Fruit fly (Drosophila melanogaster) whole organism, embryonic: ENCODE data around the gene chb.

Source experiments
- Awh ChIP-seq: fragments of 200-800 bp; sonication (Bioruptor generic); IDR thresholded peaks from 2 replicates; pipeline ENCODE4, ENCODE4 v1.3.6; 2022; ENCODE audit warnings: missing biosample characterization, missing genetic modification characterization
- Bdp1 ChIP-seq: fragments of 200-800 bp; sonication (Bioruptor generic); optimal IDR thresholded peaks from 3 replicates; lab custom pipeline; 2016; ENCODE audit warnings: missing biosample characterization, missing genetic modification characterization
- Bgb ChIP-seq: fragments of 200-800 bp; sonication (Bioruptor generic); IDR thresholded peaks from 2 replicates; pipeline ENCODE4 v1.3.6; 2022; ENCODE audit warnings: missing biosample characterization, missing genetic modification characterization; ENCODE audit not compliant: partially characterized antibody
- Bteb2 ChIP-seq: fragments of 200-800 bp; sonication (Bioruptor generic); optimal IDR thresholded peaks from 2 replicates; lab custom pipeline; 2016; ENCODE audit warnings: missing biosample characterization, missing genetic modification characterization
- CG10209 ChIP-seq: fragments of 200-800 bp; sonication (Bioruptor generic); optimal IDR thresholded peaks from 3 replicates; lab custom pipeline; 2017; ENCODE audit warnings: missing biosample characterization, mild to moderate bottlenecking, missing genetic modification characterization, missing genetic modification reagents
- CG10267 ChIP-seq: fragments of 200-800 bp; sonication (Bioruptor generic); optimal IDR thresholded peaks from 2 replicates; lab custom pipeline; 2018; ENCODE audit warnings: missing biosample characterization, mild to moderate bottlenecking, missing genetic modification characterization, moderate library complexity
- CG11247 ChIP-seq: fragments of 200-800 bp; sonication (Bioruptor generic); IDR thresholded peaks from 2 replicates; pipeline ENCODE4 v1.3.6; 2022; ENCODE audit warnings: missing biosample characterization, missing genetic modification characterization
- CG12104 ChIP-seq: fragments of 200-800 bp; sonication (Bioruptor generic); optimal IDR thresholded peaks from 3 replicates; lab custom pipeline; 2016; ENCODE audit warnings: missing biosample characterization, missing genetic modification characterization
- CG13775 ChIP-seq: fragments of 200-800 bp; sonication (Bioruptor generic); optimal IDR thresholded peaks from 3 replicates; lab custom pipeline; 2017; ENCODE audit warnings: missing biosample characterization, mild to moderate bottlenecking, missing genetic modification characterization
- CG14441 ChIP-seq: fragments of 200-800 bp; sonication (Bioruptor generic); IDR thresholded peaks from 2 replicates; pipeline ENCODE4 v1.3.6; 2022; ENCODE audit warnings: missing biosample characterization, missing genetic modification characterization
- CG2116 ChIP-seq: fragments of 200-800 bp; sonication (Bioruptor generic); optimal IDR thresholded peaks from 3 replicates; lab custom pipeline; 2018; ENCODE audit warnings: missing biosample characterization, mild to moderate bottlenecking, missing genetic modification characterization
- CG2129 ChIP-seq: fragments of 200-800 bp; sonication (Bioruptor generic); IDR thresholded peaks from 2 replicates; pipeline ENCODE4 v1.3.6; 2022; ENCODE audit warnings: missing biosample characterization, missing genetic modification characterization; ENCODE audit not compliant: partially characterized antibody
- CG2199 ChIP-seq: fragments of 200-800 bp; sonication (Bioruptor generic); IDR thresholded peaks from 3 replicates; pipeline ENCODE4 v1.3.6; 2022; ENCODE audit warnings: missing biosample characterization, missing genetic modification characterization
- CG30020 ChIP-seq: fragments of 200-800 bp; optimal IDR thresholded peaks from 2 replicates; lab custom pipeline; 2019; ENCODE audit warnings: missing biosample characterization, mild to moderate bottlenecking, missing genetic modification characterization, moderate library complexity
- CG34422 ChIP-seq: fragments of 200-800 bp; sonication (Bioruptor generic); IDR thresholded peaks from 3 replicates; pipeline ENCODE4 v1.3.6; 2022; ENCODE audit warnings: missing biosample characterization, missing genetic modification characterization
- CG3838 ChIP-seq: fragments of 200-800 bp; sonication (Bioruptor generic); optimal IDR thresholded peaks from 3 replicates; lab custom pipeline; 2016; ENCODE audit warnings: missing biosample characterization, missing genetic modification characterization
- CG3847 ChIP-seq: fragments of 200-800 bp; sonication (Bioruptor generic); IDR thresholded peaks from 2 replicates; pipeline ENCODE4 v1.3.6; 2022; ENCODE audit warnings: missing biosample characterization, missing genetic modification characterization
- CG7357 ChIP-seq: fragments of 200-800 bp; sonication (Bioruptor generic); IDR thresholded peaks from 3 replicates; pipeline ENCODE4 v1.3.6; 2022; ENCODE audit warnings: missing biosample characterization, missing genetic modification characterization
- CG7963 ChIP-seq: fragments of 200-800 bp; sonication (Bioruptor generic); IDR thresholded peaks from 3 replicates; pipeline ENCODE4 v1.3.6; 2022; ENCODE audit warnings: missing biosample characterization, missing genetic modification characterization; ENCODE audit not compliant: partially characterized antibody
- CG8924 ChIP-seq: fragments of 200-800 bp; optimal IDR thresholded peaks from 3 replicates; lab custom pipeline; 2019; ENCODE audit warnings: missing biosample characterization, mild to moderate bottlenecking, missing genetic modification characterization, moderate library complexity
- CG9797 ChIP-seq: fragments of 200-800 bp; sonication (Bioruptor generic); optimal IDR thresholded peaks from 3 replicates; lab custom pipeline; 2018; ENCODE audit warnings: missing biosample characterization, mild to moderate bottlenecking, missing genetic modification characterization
- CG9932 ChIP-seq: fragments of 200-800 bp; sonication (Bioruptor generic); IDR thresholded peaks from 2 replicates; pipeline ENCODE4 v1.3.6; 2022; ENCODE audit warnings: missing biosample characterization, missing genetic modification characterization
- CHES-1-like ChIP-seq: fragments of 200-800 bp; sonication (Bioruptor generic); optimal IDR thresholded peaks from 2 replicates; lab custom pipeline; 2016; ENCODE audit warnings: missing biosample characterization, missing genetic modification characterization
- Camta ChIP-seq: fragments of 200-800 bp; sonication (Bioruptor generic); optimal IDR thresholded peaks from 2 replicates; lab custom pipeline; 2016; ENCODE audit warnings: missing biosample characterization, missing genetic modification characterization
- CkIIα-i1 ChIP-seq: fragments of 200-800 bp; sonication (Bioruptor generic); IDR thresholded peaks from 2 replicates; pipeline ENCODE4 v1.3.6; 2022; ENCODE audit warnings: missing biosample characterization, missing genetic modification characterization
- CrebB ChIP-seq: fragments of 200-800 bp; sonication (Bioruptor generic); optimal IDR thresholded peaks from 3 replicates; lab custom pipeline; 2018; ENCODE audit warnings: missing biosample characterization, mild to moderate bottlenecking, missing genetic modification characterization
- Dad ChIP-seq: fragments of 200-800 bp; sonication (Bioruptor generic); optimal IDR thresholded peaks from 3 replicates; lab custom pipeline; 2016; ENCODE audit warnings: missing biosample characterization, missing genetic modification characterization
- Dek ChIP-seq: fragments of 200-800 bp; sonication (Bioruptor generic); optimal IDR thresholded peaks from 3 replicates; lab custom pipeline; 2019; ENCODE audit warnings: missing biosample characterization, mild to moderate bottlenecking, missing genetic modification characterization, moderate library complexity
- Dp ChIP-seq: fragments of 200-800 bp; sonication (Bioruptor generic); optimal IDR thresholded peaks from 2 replicates; lab custom pipeline; 2018; ENCODE audit warnings: missing biosample characterization, mild to moderate bottlenecking, missing genetic modification characterization, moderate library complexity
- Dref ChIP-seq: fragments of 200-800 bp; sonication (Bioruptor generic); IDR thresholded peaks from 2 replicates; pipeline ENCODE4 v1.3.6; 2022; ENCODE audit warnings: missing biosample characterization, missing genetic modification characterization
- Elba2 ChIP-seq: fragments of 200-800 bp; sonication (Bioruptor generic); optimal IDR thresholded peaks from 3 replicates; lab custom pipeline; 2016; ENCODE audit warnings: missing biosample characterization, missing genetic modification characterization
- H15 ChIP-seq: fragments of 200-800 bp; sonication (Bioruptor generic); IDR thresholded peaks from 3 replicates; pipeline ENCODE4 v1.3.6; 2022; ENCODE audit warnings: missing biosample characterization, missing genetic modification characterization
- Hmr ChIP-seq: fragments of 200-800 bp; sonication (Bioruptor generic); optimal IDR thresholded peaks from 3 replicates; lab custom pipeline; 2017; ENCODE audit warnings: mild to moderate bottlenecking, missing biosample characterization, missing genetic modification reagents, missing genetic modification characterization
- NK7.1 ChIP-seq: fragments of 200-800 bp; sonication (Bioruptor generic); optimal IDR thresholded peaks from 3 replicates; lab custom pipeline; 2016; ENCODE audit warnings: missing biosample characterization, missing genetic modification characterization
- Oli ChIP-seq: fragments of 200-800 bp; sonication (Bioruptor generic); optimal IDR thresholded peaks from 2 replicates; lab custom pipeline; 2018; ENCODE audit warnings: missing biosample characterization, mild to moderate bottlenecking, missing genetic modification characterization, moderate library complexity
- Xrp1 ChIP-seq: fragments of 200-800 bp; sonication (Bioruptor generic); IDR thresholded peaks from 2 replicates; pipeline ENCODE4 v1.3.6; 2022; ENCODE audit warnings: missing biosample characterization, missing genetic modification characterization
- abd-A ChIP-seq: fragments of 200-800 bp; sonication (Bioruptor generic); optimal IDR thresholded peaks from 3 replicates; lab custom pipeline; 2019; ENCODE audit warnings: missing biosample characterization, mild to moderate bottlenecking, missing genetic modification characterization, moderate library complexity
- ase ChIP-seq: fragments of 200-800 bp; sonication (Bioruptor generic); IDR thresholded peaks from 3 replicates; pipeline ENCODE4 v1.3.6; 2022; ENCODE audit warnings: missing biosample characterization, missing genetic modification characterization
- ash1 ChIP-seq: fragments of 200-800 bp; sonication (Bioruptor generic); optimal IDR thresholded peaks from 2 replicates; lab custom pipeline; 2018; ENCODE audit warnings: missing biosample characterization, mild to moderate bottlenecking, missing genetic modification characterization
- dmrt99B ChIP-seq: fragments of 200-800 bp; sonication (Bioruptor generic); optimal IDR thresholded peaks from 2 replicates; lab custom pipeline; 2018; ENCODE audit warnings: missing biosample characterization, mild to moderate bottlenecking, missing genetic modification characterization, moderate library complexity
- ems ChIP-seq: fragments of 200-800 bp; sonication (Bioruptor generic); optimal IDR thresholded peaks from 3 replicates; lab custom pipeline; 2016; ENCODE audit warnings: missing biosample characterization, missing genetic modification characterization
- eve ChIP-seq, 2 experiments: fragments of >200 bp; optimal IDR thresholded peaks; 2 replicates each; lab custom pipeline; 2017; ENCODE audit warnings: missing biosample characterization in 2 of 2, missing genetic modification characterization in 2 of 2
- fru ChIP-seq: fragments of >200 bp; optimal IDR thresholded peaks from 2 replicates; lab custom pipeline; 2017
- gcm2 ChIP-seq: fragments of 200-800 bp; sonication (Bioruptor generic); optimal IDR thresholded peaks from 2 replicates; lab custom pipeline; 2016; ENCODE audit warnings: missing biosample characterization, missing genetic modification characterization
- nom ChIP-seq: fragments of 200-800 bp; sonication (Bioruptor generic); optimal IDR thresholded peaks from 2 replicates; lab custom pipeline; 2017; ENCODE audit warnings: missing biosample characterization, missing genetic modification characterization, mild to moderate bottlenecking, moderate library complexity, missing genetic modification reagents
- onecut ChIP-seq: fragments of 200-800 bp; sonication (Bioruptor generic); IDR thresholded peaks from 2 replicates; pipeline ENCODE4 v1.3.6; 2022; ENCODE audit warnings: missing biosample characterization, missing genetic modification characterization
- phol ChIP-seq: fragments of 200-800 bp; sonication (Bioruptor generic); optimal IDR thresholded peaks from 3 replicates; lab custom pipeline; 2018; ENCODE audit warnings: missing biosample characterization, mild to moderate bottlenecking, missing genetic modification characterization, moderate library complexity
- scrt ChIP-seq: fragments of 200-800 bp; sonication (Bioruptor generic); optimal IDR thresholded peaks from 2 replicates; lab custom pipeline; 2018; ENCODE audit warnings: missing biosample characterization, mild to moderate bottlenecking, missing genetic modification characterization, moderate library complexity
- sob ChIP-seq: fragments of 200-800 bp; sonication (Bioruptor generic); IDR thresholded peaks from 2 replicates; pipeline ENCODE4 v1.3.6; 2022; ENCODE audit warnings: missing biosample characterization, missing genetic modification characterization
- sug ChIP-seq: fragments of 200-800 bp; optimal IDR thresholded peaks from 2 replicates; lab custom pipeline; 2019; ENCODE audit warnings: missing biosample characterization, mild to moderate bottlenecking, missing genetic modification characterization, moderate library complexity
- tgo ChIP-seq: fragments of 200-800 bp; sonication (Bioruptor generic); IDR thresholded peaks from 3 replicates; pipeline ENCODE4 v1.3.6; 2022; ENCODE audit warnings: missing biosample characterization, missing genetic modification characterization
- vfl ChIP-seq: fragments of 200-800 bp; sonication (Bioruptor generic); optimal IDR thresholded peaks from 2 replicates; lab custom pipeline; 2016; ENCODE audit warnings: missing biosample characterization, missing genetic modification characterization

chb gene

DNA sequence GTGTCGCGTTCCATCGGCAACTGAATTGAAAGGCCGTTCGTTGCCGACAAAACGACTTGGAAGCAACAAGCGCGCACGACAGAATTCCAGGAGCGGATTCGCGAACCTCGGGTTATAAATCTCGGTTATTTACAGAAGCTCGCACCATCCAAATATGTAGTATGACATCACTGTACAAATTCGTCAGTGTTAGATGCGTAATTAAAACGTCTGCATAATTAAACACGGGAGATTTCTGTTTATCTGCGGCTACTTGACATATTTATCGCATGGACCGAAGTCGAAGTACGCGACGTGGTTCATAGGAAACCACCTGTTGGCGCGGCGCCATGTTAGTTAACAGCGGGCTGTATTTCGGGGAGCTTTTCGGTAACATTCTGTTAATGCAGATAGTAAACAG lies 748 bp upstream of the chb start, which contains the start of gene Ac78C (continued):
- peak; percentile 85 for TF ChIP-seq Dek (tag; lab: Kevin White, UChicago)
- TF ChIP-seq Bteb2 (GFP tag; lab: Kevin White, UChicago), result peak; percentile 72
- peak; percentile 95 for TF ChIP-seq sob
- no peak for TF ChIP-seq CG2129
- peak; percentile 35; the same call in 1 of the 2 replicates for TF ChIP-seq CkIIα-i1
- TF ChIP-seq Dad (GFP tag; lab: Kevin White, UChicago), result peak; percentile 91
- TF ChIP-seq CHES-1-like (GFP tag; lab: Kevin White, UChicago), result peak; percentile 91
- TF ChIP-seq CG9797 (GFP tag; lab: Kevin White, UChicago), result no peak
- TF ChIP-seq CG7357 (GFP tag; lab: Robert Waterston, UW), result peak; percentile 70; the same call in 1 of the 3 replicates
- no peak for TF ChIP-seq eve (GFP tag; optimal IDR thresholded peaks at IDR 0.05; lab: Kevin White, UChicago)
- no peak for TF ChIP-seq CG2116
- peak; percentile 91 for TF ChIP-seq vfl (GFP tag; lab: Kevin White, UChicago)
- TF ChIP-seq nom (GFP tag; lab: Kevin White, UChicago), result no peak
- peak; percentile 89 for TF ChIP-seq CG34422 (GFP tag; lab: Robert Waterston, UW)
- peak; percentile 76 for TF ChIP-seq Bdp1 (GFP tag; lab: Kevin White, UChicago)
- peak; percentile 75; the same call in 2 of the 3 replicates for TF ChIP-seq ase
- peak; percentile 77; the same call in 1 of the 3 replicates for TF ChIP-seq CG2199 (GFP tag; lab: Robert Waterston, UW)
- TF ChIP-seq Xrp1 (GFP tag; lab: Robert Waterston, UW), result peak; percentile 83
- TF ChIP-seq Dref, result peak; percentile 32
- peak; percentile 30 for TF ChIP-seq CG3838
- peak; percentile 72 for TF ChIP-seq CG10209 (GFP tag; lab: Kevin White, UChicago)
- peak; percentile 6 for TF ChIP-seq Dp (GFP tag; lab: Kevin White, UChicago)
- no peak for TF ChIP-seq CG8924 (tag; lab: Kevin White, UChicago)
- peak; percentile 83 for TF ChIP-seq NK7.1 (GFP tag; lab: Kevin White, UChicago)
- peak; percentile 86 for TF ChIP-seq CG11247
- TF ChIP-seq Oli (tag; lab: Kevin White, UChicago), result peak; percentile 77
- peak; percentile 84 for TF ChIP-seq dmrt99B (tag; lab: Kevin White, UChicago)
- peak; percentile 74 for TF ChIP-seq gcm2 (GFP tag; lab: Kevin White, UChicago)
- peak; percentile 89 for TF ChIP-seq CG14441 (GFP tag; lab: Robert Waterston, UW)
- TF ChIP-seq CG12104 (GFP tag; lab: Kevin White, UChicago), result peak; percentile 31
- no peak for TF ChIP-seq Elba2 (GFP tag; lab: Kevin White, UChicago)
- TF ChIP-seq abd-A (tag; lab: Kevin White, UChicago), result peak; percentile 88
- TF ChIP-seq Camta (GFP tag; lab: Kevin White, UChicago), result peak; percentile 78
- TF ChIP-seq CG7963 (GFP tag; lab: Robert Waterston, UW), result no peak
- TF ChIP-seq sug (tag; lab: Kevin White, UChicago), result peak; percentile 92
- no peak for TF ChIP-seq fru (lab: Kevin White, UChicago)
- TF ChIP-seq onecut, result peak; percentile 71
- TF ChIP-seq tgo (GFP tag; lab: Robert Waterston, UW), result peak; percentile 84
- peak; percentile 85 for TF ChIP-seq ems (GFP tag; lab: Kevin White, UChicago)
- TF ChIP-seq H15 (GFP tag; lab: Robert Waterston, UW), result peak; percentile 78
- TF ChIP-seq CG3847 (GFP tag; lab: Robert Waterston, UW), result peak; percentile 88
- peak; percentile 87 for TF ChIP-seq ash1 (GFP tag; lab: Kevin White, UChicago)
- TF ChIP-seq CG9932 (GFP tag; lab: Robert Waterston, UW), result peak; percentile 94
- TF ChIP-seq Hmr (GFP tag; lab: Kevin White, UChicago), result peak; percentile 91
- TF ChIP-seq CG10267 (tag; lab: Kevin White, UChicago), result no peak
- peak; percentile 84 for TF ChIP-seq Awh
- peak; percentile 51 for TF ChIP-seq CG13775 (GFP tag; lab: Kevin White, UChicago)
- TF ChIP-seq Bgb, result peak; percentile 81
- TF ChIP-seq scrt (GFP tag; lab: Kevin White, UChicago), result peak; percentile 100
- peak; percentile 93 for TF ChIP-seq CrebB (tag; lab: Kevin White, UChicago)
- TF ChIP-seq phol (tag; lab: Kevin White, UChicago), result peak; percentile 66
- no peak for TF ChIP-seq CG30020
